Worm (Caenorhabditis elegans): ENCODE data around the gene aqp-4.
A peak's percentile ranks its signal among the peaks of the same experiment; 100 is the strongest.

aqp-4 gene

DNA sequence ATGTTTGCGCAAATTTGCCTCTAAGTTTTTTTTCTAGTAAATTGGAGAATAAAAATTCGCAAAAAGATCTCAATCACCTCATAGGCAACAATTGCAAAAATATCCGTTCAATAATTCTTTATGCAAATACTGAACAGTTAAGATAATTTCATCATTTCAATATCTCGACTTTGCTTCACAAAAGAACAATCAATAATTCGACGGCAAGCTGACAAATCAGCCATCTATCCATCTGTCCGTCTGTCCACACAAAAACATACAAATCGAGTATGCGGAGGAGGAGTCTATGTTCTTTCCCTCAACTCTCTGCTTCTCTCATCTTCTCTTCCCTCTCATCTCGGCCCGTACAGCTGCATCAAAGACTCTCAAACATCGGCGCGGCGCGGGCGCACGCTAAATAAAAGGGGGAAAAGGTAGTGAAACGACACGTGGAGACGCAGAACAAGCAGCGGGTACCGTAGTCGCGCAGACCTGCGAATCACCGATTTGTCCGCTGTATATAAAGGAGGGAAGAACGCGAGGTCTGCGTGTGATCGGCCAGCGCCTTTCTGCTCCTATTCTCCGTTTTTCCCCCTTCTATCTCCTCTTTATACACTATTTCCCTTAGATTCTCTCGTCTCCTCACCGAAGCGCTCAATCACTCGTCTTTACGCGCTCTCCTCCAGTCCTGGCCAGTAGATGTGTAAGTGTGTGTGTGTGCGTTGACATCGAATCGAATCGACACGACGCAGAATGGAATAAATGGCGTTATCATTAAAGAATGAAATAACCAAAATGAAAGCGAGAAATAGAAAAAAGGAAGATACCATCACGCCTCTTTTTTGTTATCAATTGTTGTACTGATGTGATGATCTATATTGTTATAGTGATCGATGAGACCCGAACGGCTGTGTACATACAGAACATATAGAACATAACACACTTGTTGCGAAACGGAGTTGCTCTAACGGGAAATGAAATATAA is 6.3 kb upstream of the aqp-4 start (continued):
- TF ChIP-seq aly-2 (tag; optimal IDR thresholded peaks at IDR 0.05) (no peak), fkh-10 (GFP tag; optimal IDR thresholded peaks at IDR 0.05) (peak; percentile 89), T26A8.4 (GFP tag; IDR thresholded peaks at IDR 0.05) (peak; percentile 86), ZK337.2 (GFP tag; IDR thresholded peaks at IDR 0.05) (no peak), nhr-41 (GFP tag; IDR thresholded peaks at IDR 0.05) (no peak), ztf-7 (tag; optimal IDR thresholded peaks at IDR 0.05) (peak; percentile 42), lin-1 (GFP tag; IDR thresholded peaks at IDR 0.05) (peak; percentile 22; the same call in 1 of the 2 replicates), Y5F2A.4 (GFP tag; optimal IDR thresholded peaks at IDR 0.05) (peak; percentile 4), skn-1 (tag; optimal IDR thresholded peaks at IDR 0.05) (no peak), daf-19 (GFP tag; conservative IDR thresholded peaks at IDR 0.05) (peak; percentile 61; the same call in 1 of the 2 replicates), pqm-1 (tag; optimal IDR thresholded peaks at IDR 0.05) (peak; percentile 97), nhr-76 (tag; optimal IDR thresholded peaks at IDR 0.05) (peak; percentile 48), nhr-6 (tag; optimal IDR thresholded peaks at IDR 0.05) (peak; percentile 78), zip-2 (tag; optimal IDR thresholded peaks at IDR 0.05) (no peak), daf-8 (GFP tag; IDR thresholded peaks at IDR 0.05) (no peak), hlh-11 (tag; optimal IDR thresholded peaks at IDR 0.05) (peak; percentile 100), lir-3 (tag; optimal IDR thresholded peaks at IDR 0.05) (no peak), aha-1 (tag) (peak; percentile 100), fos-1 (tag; optimal IDR thresholded peaks at IDR 0.05) (peak; percentile 29), dmd-6 (GFP tag; IDR thresholded peaks at IDR 0.05) (peak; percentile 93), unc-39 (tag; optimal IDR thresholded peaks at IDR 0.05) (no peak), zag-1 (tag; optimal IDR thresholded peaks at IDR 0.05) (peak; percentile 35), unc-130 (GFP tag; optimal IDR thresholded peaks at IDR 0.05) (no peak), dve-1 (tag; optimal IDR thresholded peaks at IDR 0.05; ENCODE audit: insufficient read depth) (peak; percentile 96), nhr-111 (GFP tag; optimal IDR thresholded peaks at IDR 0.05) (no peak), lim-7 (GFP tag; IDR thresholded peaks at IDR 0.05) (peak; percentile 40; the same call in 1 of the 2 replicates), F37D6.2 (tag; optimal IDR thresholded peaks at IDR 0.05) (peak; percentile 90), nhr-11 (tag; optimal IDR thresholded peaks at IDR 0.05) (peak; percentile 97), snpc-4 (tag; optimal IDR thresholded peaks at IDR 0.05) (no peak), gei-8 (GFP tag; optimal IDR thresholded peaks at IDR 0.05) (peak; percentile 82), cey-2 (tag; optimal IDR thresholded peaks at IDR 0.05; ENCODE audit: borderline replicate concordance, insufficient read depth) (peak; percentile 76), tag-97 (GFP tag; IDR thresholded peaks at IDR 0.05) (no peak), Y75B8A.6 (GFP tag; IDR thresholded peaks at IDR 0.05) (no peak; the same call in 1 of the 2 replicates), arid-1 (GFP tag; conservative IDR thresholded peaks at IDR 0.05) (no peak), Y48G9A.11 (GFP tag; IDR thresholded peaks at IDR 0.05) (no peak), ceh-82 (tag; optimal IDR thresholded peaks at IDR 0.05) (no peak), daf-12 (tag; optimal IDR thresholded peaks at IDR 0.05) (no peak), dmd-8 (GFP tag; IDR thresholded peaks at IDR 0.05) (peak; percentile 68; the same call in 1 of the 2 replicates), duxl-1 (tag; optimal IDR thresholded peaks at IDR 0.05; ENCODE audit: poor library complexity) (peak; percentile 17), hmg-1.1 (GFP tag; IDR thresholded peaks at IDR 0.05) (peak; percentile 93), nhr-102 (tag; optimal IDR thresholded peaks at IDR 0.05) (peak; percentile 74), pha-4 (GFP tag; IDR thresholded peaks at IDR 0.05) (peak; percentile 83), pha-4 (tag; optimal IDR thresholded peaks at IDR 0.05) (peak; percentile 70), lin-39 (tag; optimal IDR thresholded peaks at IDR 0.05) (no peak), nhr-28 (tag; optimal IDR thresholded peaks at IDR 0.05) (peak; percentile 95), ceh-32 (tag; optimal IDR thresholded peaks at IDR 0.05; ENCODE audit: poor library complexity) (no peak), T20F7.1 (GFP tag; optimal IDR thresholded peaks at IDR 0.05) (peak; percentile 82), ces-1 (GFP tag; optimal IDR thresholded peaks at IDR 0.05) (peak; percentile 41), php-3 (GFP tag; IDR thresholded peaks at IDR 0.05) (peak; percentile 47; the same call in 1 of the 2 replicates), lsy-2 (tag; optimal IDR thresholded peaks at IDR 0.05) (peak; percentile 95 to 98)

All from whole organism, L4 larva.